Worm (Caenorhabditis elegans) whole organism, early embryonic: ENCODE measurements around the gene ftt-2.

Experiments used
- F13C5.2 ChIP-seq: sonication (generic microtip); optimal IDR thresholded peaks from 2 replicates; lab custom pipeline; 2017; ENCODE audit warnings: mild to moderate bottlenecking, missing genetic modification characterization, inconsistent platforms, missing compliant biosample characterization
- ama-1 ChIP-seq: fragments of 150-350 bp; optimal IDR thresholded peaks from 2 replicates; lab custom pipeline; 2014
- flt-1 ChIP-seq: fragments of 200-800 bp; sonication (Bioruptor generic); IDR thresholded peaks from 2 replicates; pipeline ENCODE4 v1.3.6; 2022; ENCODE audit warnings: missing genetic modification characterization, missing compliant biosample characterization
- hnd-1 ChIP-seq: sonication (generic microtip); optimal IDR thresholded peaks from 2 replicates; lab custom pipeline; 2016; ENCODE audit warnings: missing genetic modification characterization, missing compliant biosample characterization
- pes-1 ChIP-seq: fragments of 200-800 bp; sonication (Bioruptor generic); IDR thresholded peaks from 2 replicates; pipeline ENCODE4 v1.3.6; 2022; ENCODE audit warnings: missing genetic modification reagents, missing genetic modification characterization, missing compliant biosample characterization
- scrt-1 ChIP-seq: fragments of 200-800 bp; sonication (Bioruptor generic); IDR thresholded peaks from 2 replicates; pipeline ENCODE4 v1.3.6; 2022; ENCODE audit warnings: missing genetic modification characterization, missing compliant biosample characterization
- tbx-11 ChIP-seq: fragments of 200-800 bp; sonication (Bioruptor generic); IDR thresholded peaks from 2 replicates; pipeline ENCODE4 v1.3.6; 2022; ENCODE audit warnings: missing genetic modification characterization, missing compliant biosample characterization

DNA sequence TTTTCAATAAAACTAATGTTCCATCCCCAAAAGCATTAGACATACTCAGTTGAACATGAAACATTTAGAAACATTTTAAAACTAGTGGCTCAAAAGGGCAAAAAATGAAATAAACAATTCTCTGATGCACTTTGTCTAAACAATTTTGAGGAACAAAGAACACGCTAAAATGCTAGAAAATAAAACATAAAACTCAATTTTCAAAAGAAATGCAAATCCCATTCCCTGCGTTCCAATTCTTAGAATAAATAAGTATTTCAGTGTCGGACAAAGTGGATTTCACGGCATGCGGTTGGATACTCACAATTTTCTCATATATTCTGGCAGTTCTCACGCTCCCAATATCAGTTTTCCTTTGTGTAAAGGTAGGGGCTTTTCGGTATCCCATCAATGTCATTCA is 28.1 kb upstream of the ftt-2 start:
- TF ChIP-seq flt-1, result no peak
- no peak for TF ChIP-seq ama-1 (lab: Kevin White, UChicago)
- TF ChIP-seq F13C5.2 (tag; lab: Kevin White, UChicago), result no peak
- TF ChIP-seq scrt-1 (GFP tag; lab: Robert Waterston, UW), result no peak
- TF ChIP-seq tbx-11 (GFP tag; lab: Robert Waterston, UW), result no peak
- no peak for TF ChIP-seq hnd-1 (tag; lab: Kevin White, UChicago)
- TF ChIP-seq pes-1 (GFP tag; lab: Robert Waterston, UW), result no peak
